Fruit fly (Drosophila melanogaster) whole organism, embryonic: Measurements from ENCODE around the gene Sfxn2.

Experiments used
- Ada2b ChIP-seq: fragments of 200-800 bp; sonication (Bioruptor generic); IDR thresholded peaks from 2 replicates; pipeline ENCODE4 v1.3.6; 2022; ENCODE audit warnings: missing biosample characterization, missing genetic modification characterization
- Atf6 ChIP-seq: fragments of 200-800 bp; sonication (Bioruptor generic); IDR thresholded peaks from 2 replicates; pipeline ENCODE4 v1.3.6; 2022; ENCODE audit warnings: missing biosample characterization, missing genetic modification characterization
- BtbVII ChIP-seq: fragments of 200-800 bp; sonication (Bioruptor generic); optimal IDR thresholded peaks from 3 replicates; lab custom pipeline; 2017; ENCODE audit warnings: missing biosample characterization, mild to moderate bottlenecking, missing genetic modification characterization
- CG10267 ChIP-seq: fragments of 200-800 bp; sonication (Bioruptor generic); optimal IDR thresholded peaks from 2 replicates; lab custom pipeline; 2018; ENCODE audit warnings: missing biosample characterization, mild to moderate bottlenecking, missing genetic modification characterization, moderate library complexity
- CG10979 ChIP-seq: fragments of 200-800 bp; sonication (Bioruptor generic); optimal IDR thresholded peaks from 2 replicates; lab custom pipeline; 2018; ENCODE audit warnings: missing biosample characterization, mild to moderate bottlenecking, missing genetic modification characterization, moderate library complexity
- CG11085 ChIP-seq: fragments of 200-800 bp; sonication (Bioruptor generic); IDR thresholded peaks from 2 replicates; pipeline ENCODE4 v1.3.6; 2022; ENCODE audit warnings: missing biosample characterization, missing genetic modification characterization
- CG11398 ChIP-seq: fragments of 200-800 bp; sonication (Bioruptor generic); optimal IDR thresholded peaks from 2 replicates; lab custom pipeline; 2016; ENCODE audit warnings: missing biosample characterization, missing genetic modification characterization
- CG11504 ChIP-seq: fragments of 200-800 bp; sonication (Bioruptor generic); optimal IDR thresholded peaks from 3 replicates; lab custom pipeline; 2019; ENCODE audit warnings: missing biosample characterization, mild to moderate bottlenecking, missing genetic modification characterization, moderate library complexity
- CG11560 ChIP-seq: fragments of 200-800 bp; sonication (Bioruptor generic); IDR thresholded peaks from 3 replicates; pipeline ENCODE4 v1.3.6; 2022; ENCODE audit warnings: missing biosample characterization, missing genetic modification characterization
- CG11695 ChIP-seq: fragments of 200-800 bp; sonication (Bioruptor generic); IDR thresholded peaks from 3 replicates; pipeline ENCODE4 v1.3.6; 2022; ENCODE audit warnings: missing biosample characterization, missing genetic modification characterization
- CG12299 ChIP-seq: fragments of 200-800 bp; sonication (Bioruptor generic); optimal IDR thresholded peaks from 2 replicates; lab custom pipeline; 2018; ENCODE audit warnings: missing biosample characterization, mild to moderate bottlenecking, missing genetic modification characterization
- CG1233 ChIP-seq: fragments of 200-800 bp; sonication (Bioruptor generic); optimal IDR thresholded peaks from 4 replicates; lab custom pipeline; 2018; ENCODE audit warnings: missing biosample characterization, mild to moderate bottlenecking, missing genetic modification characterization
- CG15601 ChIP-seq: fragments of 200-800 bp; sonication (Bioruptor generic); optimal IDR thresholded peaks from 3 replicates; lab custom pipeline; 2019; ENCODE audit warnings: missing biosample characterization, mild to moderate bottlenecking, missing genetic modification characterization, moderate library complexity
- CG1832 ChIP-seq: fragments of 200-800 bp; sonication (Bioruptor generic); optimal IDR thresholded peaks from 2 replicates; lab custom pipeline; 2017; ENCODE audit warnings: missing biosample characterization, mild to moderate bottlenecking, missing genetic modification characterization, inconsistent platforms
- CG30431 ChIP-seq: fragments of 200-800 bp; sonication (Bioruptor generic); optimal IDR thresholded peaks from 2 replicates; lab custom pipeline; 2017; ENCODE audit warnings: missing biosample characterization, missing genetic modification characterization
- CG31388 ChIP-seq: fragments of 200-800 bp; sonication (Bioruptor generic); optimal IDR thresholded peaks from 2 replicates; lab custom pipeline; 2016; ENCODE audit warnings: missing biosample characterization, missing genetic modification characterization
- CG6272 ChIP-seq: fragments of 200-800 bp; sonication (Bioruptor generic); IDR thresholded peaks from 2 replicates; pipeline ENCODE4 v1.3.6; 2022; ENCODE audit warnings: missing biosample characterization, missing genetic modification characterization
- CG6765 ChIP-seq: fragments of 200-800 bp; sonication (Bioruptor generic); optimal IDR thresholded peaks from 3 replicates; lab custom pipeline; 2017; ENCODE audit warnings: missing biosample characterization, mild to moderate bottlenecking, missing genetic modification characterization
- CG8944 ChIP-seq: fragments of 200-800 bp; sonication (Bioruptor generic); optimal IDR thresholded peaks from 3 replicates; lab custom pipeline; 2016; ENCODE audit warnings: missing biosample characterization, missing genetic modification characterization
- CG9437 ChIP-seq: fragments of 200-800 bp; sonication (Bioruptor generic); optimal IDR thresholded peaks from 2 replicates; lab custom pipeline; 2018; ENCODE audit warnings: missing biosample characterization, mild to moderate bottlenecking, missing genetic modification characterization
- CoRest ChIP-seq: fragments of 200-800 bp; sonication (Bioruptor generic); optimal IDR thresholded peaks from 3 replicates; lab custom pipeline; 2018; ENCODE audit warnings: missing biosample characterization, mild to moderate bottlenecking, missing genetic modification characterization, moderate library complexity
- Dek ChIP-seq: fragments of 200-800 bp; sonication (Bioruptor generic); optimal IDR thresholded peaks from 3 replicates; lab custom pipeline; 2019; ENCODE audit warnings: missing biosample characterization, mild to moderate bottlenecking, missing genetic modification characterization, moderate library complexity
- Elba2 ChIP-seq: fragments of 200-800 bp; sonication (Bioruptor generic); optimal IDR thresholded peaks from 3 replicates; lab custom pipeline; 2016; ENCODE audit warnings: missing biosample characterization, missing genetic modification characterization
- HHEX ChIP-seq: fragments of 200-800 bp; sonication (Bioruptor generic); optimal IDR thresholded peaks from 3 replicates; lab custom pipeline; 2017; ENCODE audit warnings: missing biosample characterization, mild to moderate bottlenecking, missing genetic modification characterization, missing genetic modification reagents
- Hr51 ChIP-seq, 2 experiments: fragments of 200-800 bp; sonication (Bioruptor generic); optimal IDR thresholded peaks; 2 replicates in 1 of 2; 3 replicates in 1 of 2; lab custom pipeline; 2016 to 2018; ENCODE audit warnings: missing biosample characterization in 2 of 2, missing genetic modification characterization in 2 of 2, mild to moderate bottlenecking in 1 of 2, moderate library complexity in 1 of 2
- Nf-YB ChIP-seq: fragments of 200-800 bp; sonication (Bioruptor generic); optimal IDR thresholded peaks from 3 replicates; lab custom pipeline; 2019; ENCODE audit warnings: missing biosample characterization, mild to moderate bottlenecking, missing genetic modification characterization, moderate library complexity
- PHDP ChIP-seq: fragments of 200-800 bp; sonication (Bioruptor generic); optimal IDR thresholded peaks from 3 replicates; lab custom pipeline; 2018; ENCODE audit warnings: missing biosample characterization, mild to moderate bottlenecking, missing genetic modification characterization, moderate library complexity
- Ptx1 ChIP-seq: fragments of 200-800 bp; sonication (Bioruptor generic); IDR thresholded peaks from 2 replicates; pipeline ENCODE4 v1.3.6; 2022; ENCODE audit warnings: missing biosample characterization, missing genetic modification characterization
- Xbp1 ChIP-seq: fragments of 200-800 bp; sonication (Bioruptor generic); optimal IDR thresholded peaks from 3 replicates; lab custom pipeline; 2016; ENCODE audit warnings: missing biosample characterization, mild to moderate bottlenecking, missing genetic modification characterization
- abd-A ChIP-seq: fragments of 200-800 bp; sonication (Bioruptor generic); optimal IDR thresholded peaks from 3 replicates; lab custom pipeline; 2019; ENCODE audit warnings: missing biosample characterization, mild to moderate bottlenecking, missing genetic modification characterization, moderate library complexity
- amos ChIP-seq: fragments of 200-800 bp; sonication (Bioruptor generic); IDR thresholded peaks from 2 replicates; pipeline ENCODE4 v1.3.6; 2022; ENCODE audit warnings: missing biosample characterization, missing genetic modification characterization; ENCODE audit not compliant: partially characterized antibody
- br ChIP-seq: fragments of >200 bp; optimal IDR thresholded peaks from 2 replicates; lab custom pipeline; 2017
- caup ChIP-seq: fragments of 200-800 bp; sonication (Bioruptor generic); optimal IDR thresholded peaks from 3 replicates; lab custom pipeline; 2017; ENCODE audit warnings: missing biosample characterization, mild to moderate bottlenecking, missing genetic modification characterization, moderate library complexity; ENCODE audit not compliant: severe bottlenecking
- crol ChIP-seq: fragments of 200-800 bp; sonication (Bioruptor generic); IDR thresholded peaks from 2 replicates; pipeline ENCODE4 v1.3.6; 2022; ENCODE audit warnings: missing biosample characterization, missing genetic modification characterization
- dpn ChIP-seq, 2 experiments: fragments of 200-800 bp; sonication (Bioruptor generic); optimal IDR thresholded peaks; 3 replicates each; lab custom pipeline; 2016; ENCODE audit warnings: missing biosample characterization in 2 of 2, missing genetic modification characterization in 2 of 2
- esg ChIP-seq: fragments of 200-800 bp; sonication (Bioruptor generic); conservative IDR thresholded peaks from 2 replicates; pipeline ENCODE4 v1.3.6; 2022; ENCODE audit warnings: missing biosample characterization, missing genetic modification characterization
- grau ChIP-seq: fragments of 200-800 bp; optimal IDR thresholded peaks from 3 replicates; lab custom pipeline; 2019; ENCODE audit warnings: missing biosample characterization, mild to moderate bottlenecking, missing genetic modification characterization, moderate library complexity
- gsb-n ChIP-seq: fragments of 200-800 bp; sonication (Bioruptor generic); optimal IDR thresholded peaks from 3 replicates; lab custom pipeline; 2018; ENCODE audit warnings: missing biosample characterization, mild to moderate bottlenecking, missing genetic modification characterization
- hb ChIP-seq: fragments of 200-800 bp; sonication (Bioruptor generic); IDR thresholded peaks from 3 replicates; pipeline ENCODE4 v1.3.6; 2022; ENCODE audit warnings: missing biosample characterization, missing genetic modification characterization; ENCODE audit not compliant: partially characterized antibody
- klu ChIP-seq: fragments of 200-800 bp; sonication (Bioruptor generic); IDR thresholded peaks from 2 replicates; pipeline ENCODE4 v1.3.6; 2022; ENCODE audit warnings: missing biosample characterization, missing genetic modification characterization
- odd ChIP-seq: fragments of 200-800 bp; sonication (Bioruptor generic); optimal IDR thresholded peaks from 2 replicates; lab custom pipeline; 2017; ENCODE audit warnings: missing biosample characterization, mild to moderate bottlenecking, missing genetic modification characterization
- peb ChIP-seq: fragments of 200-800 bp; sonication (Bioruptor generic); IDR thresholded peaks from 2 replicates; pipeline ENCODE4 v1.3.6; 2022; ENCODE audit warnings: missing biosample characterization, missing genetic modification characterization
- phol ChIP-seq: fragments of 200-800 bp; sonication (Bioruptor generic); optimal IDR thresholded peaks from 3 replicates; lab custom pipeline; 2018; ENCODE audit warnings: missing biosample characterization, mild to moderate bottlenecking, missing genetic modification characterization, moderate library complexity
- sr ChIP-seq: fragments of 200-800 bp; sonication (Bioruptor generic); IDR thresholded peaks from 3 replicates; pipeline ENCODE4 v1.3.6; 2022; ENCODE audit warnings: missing biosample characterization, missing genetic modification characterization
- stc ChIP-seq: fragments of 200-800 bp; sonication (Bioruptor generic); IDR thresholded peaks from 2 replicates; pipeline ENCODE4 v1.3.6; 2022; ENCODE audit warnings: missing biosample characterization, missing genetic modification characterization
- tio ChIP-seq: fragments of 200-800 bp; sonication (Bioruptor generic); optimal IDR thresholded peaks from 2 replicates; lab custom pipeline; 2017; ENCODE audit warnings: missing biosample characterization, missing genetic modification characterization, inconsistent platforms
- twi ChIP-seq: fragments of 200-800 bp; optimal IDR thresholded peaks from 2 replicates; lab custom pipeline; 2019; ENCODE audit warnings: missing biosample characterization, mild to moderate bottlenecking, missing genetic modification characterization, moderate library complexity
- unpg ChIP-seq: fragments of 200-800 bp; sonication (Bioruptor generic); optimal IDR thresholded peaks from 3 replicates; lab custom pipeline; 2018; ENCODE audit warnings: missing biosample characterization, mild to moderate bottlenecking, missing genetic modification characterization, moderate library complexity

Gene Sfxn2

dm6 chr3L:19087369-19088275, 24.7 kb downstream of the Sfxn2 start (continued):
- TF ChIP-seq CG10267 (tag; lab: Kevin White, UChicago) (peak; percentile 46), CG10979 (tag; lab: Kevin White, UChicago) (peak; percentile 51), tio (GFP tag; lab: Kevin White, UChicago) (no peak), gsb-n (tag; lab: Kevin White, UChicago) (peak; percentile 18), esg (GFP tag; lab: Robert Waterston, UW) (peak; percentile 17; the same call in 1 of the 2 replicates), CG9437 (peak; percentile 47), CG11504 (peak; percentile 61), dpn (GFP tag; optimal IDR thresholded peaks at IDR 0.05; lab: Kevin White, UChicago) (peak in 1 of 2 experiments; percentile 11), CG1832 (peak; percentile 12), Nf-YB (peak; percentile 19), HHEX (peak; percentile 36), crol (no peak), CG11695 (GFP tag; lab: Robert Waterston, UW) (0 out of 3 replicates have a peak, but pooled peaks have one; percentile 18), sr (GFP tag; lab: Robert Waterston, UW) (peak; percentile 90), BtbVII (GFP tag; lab: Kevin White, UChicago) (peak; percentile 39), Elba2 (GFP tag; lab: Kevin White, UChicago) (no peak), br (lab: Kevin White, UChicago) (no peak), CG6765 (no peak), Hr51 (GFP tag; optimal IDR thresholded peaks at IDR 0.05; lab: Kevin White, UChicago) (peak in 1 of 2 experiments; percentile 61), amos (0 out of 2 replicates have a peak, but pooled peaks have one; percentile 12), Ptx1 (peak; percentile 19; the same call in 1 of the 2 replicates), CG1233 (peak; percentile 33), Atf6 (0 out of 2 replicates have a peak, but pooled peaks have one; percentile 29), CG12299 (tag; lab: Kevin White, UChicago) (peak; percentile 19), odd (GFP tag; lab: Kevin White, UChicago) (no peak), Dek (tag; lab: Kevin White, UChicago) (peak; percentile 37), CG6272 (no peak), CG8944 (no peak), CG11085 (GFP tag; lab: Robert Waterston, UW) (no peak), caup (GFP tag; lab: Kevin White, UChicago) (no peak), Ada2b (GFP tag; lab: Robert Waterston, UW) (no peak; the same call in 1 of the 2 replicates), unpg (peak; percentile 40), CG15601 (peak; percentile 1), phol (tag; lab: Kevin White, UChicago) (peak; percentile 46), peb (GFP tag; lab: Robert Waterston, UW) (no peak), twi (tag; lab: Kevin White, UChicago) (no peak), grau (tag; lab: Kevin White, UChicago) (peak; percentile 62), hb (GFP tag; lab: Robert Waterston, UW) (no peak), klu (GFP tag; lab: Robert Waterston, UW) (no peak), CoRest (peak; percentile 58), abd-A (tag; lab: Kevin White, UChicago) (peak; percentile 86), CG11560 (no peak), CG11398 (GFP tag; lab: Kevin White, UChicago) (no peak), stc (GFP tag; lab: Robert Waterston, UW) (0 out of 2 replicates have a peak, but pooled peaks have one; percentile 26), PHDP (peak; percentile 45), Xbp1 (GFP tag; lab: Kevin White, UChicago) (peak; percentile 23), CG31388 (no peak), CG30431 (no peak)
